Worm (Caenorhabditis elegans) whole organism, L1 larva: ENCODE data around the gene H41C03.3.

ENCODE experiments used
- dsc-1 ChIP-seq: sonication (generic microtip); optimal IDR thresholded peaks from 2 replicates; lab custom pipeline; 2016; ENCODE audit warnings: mild to moderate bottlenecking, missing genetic modification characterization, missing compliant biosample characterization
- egl-27 ChIP-seq, 2 experiments: fragments of 150-350 bp in 1 of 2; sonication (generic microtip); optimal IDR thresholded peaks; 3 replicates each; lab custom pipeline; 2017 to 2018; ENCODE audit warnings: missing biosample characterization in 2 of 2, missing genetic modification characterization in 2 of 2, missing genetic modification reagents in 2 of 2
- irx-1 ChIP-seq: sonication (generic microtip); optimal IDR thresholded peaks from 2 replicates; lab custom pipeline; 2016; ENCODE audit warnings: missing genetic modification characterization, missing compliant biosample characterization
- nhr-11 ChIP-seq: fragments of 150-350 bp; optimal IDR thresholded peaks from 2 replicates; lab custom pipeline; 2014; ENCODE audit warnings: missing biosample characterization, missing genetic modification characterization
- nhr-77 ChIP-seq: fragments of 150-350 bp; optimal IDR thresholded peaks from 2 replicates; lab custom pipeline; 2014; ENCODE audit warnings: missing biosample characterization, missing genetic modification characterization
- pag-3 ChIP-seq: sonication (generic microtip); optimal IDR thresholded peaks from 2 replicates; lab custom pipeline; 2017; ENCODE audit warnings: missing genetic modification characterization, mild to moderate bottlenecking, missing compliant biosample characterization, antibody characterized with exemption, borderline replicate concordance; ENCODE audit not compliant: insufficient read depth
- unc-62 ChIP-seq: fragments of 150-350 bp; optimal IDR thresholded peaks from 2 replicates; lab custom pipeline; 2014; ENCODE audit warnings: missing biosample characterization, missing genetic modification reagents, missing genetic modification characterization
- ztf-4 ChIP-seq: fragments of 150-350 bp; optimal IDR thresholded peaks from 2 replicates; lab custom pipeline; 2014; ENCODE audit warnings: missing biosample characterization, missing genetic modification characterization

DNA sequence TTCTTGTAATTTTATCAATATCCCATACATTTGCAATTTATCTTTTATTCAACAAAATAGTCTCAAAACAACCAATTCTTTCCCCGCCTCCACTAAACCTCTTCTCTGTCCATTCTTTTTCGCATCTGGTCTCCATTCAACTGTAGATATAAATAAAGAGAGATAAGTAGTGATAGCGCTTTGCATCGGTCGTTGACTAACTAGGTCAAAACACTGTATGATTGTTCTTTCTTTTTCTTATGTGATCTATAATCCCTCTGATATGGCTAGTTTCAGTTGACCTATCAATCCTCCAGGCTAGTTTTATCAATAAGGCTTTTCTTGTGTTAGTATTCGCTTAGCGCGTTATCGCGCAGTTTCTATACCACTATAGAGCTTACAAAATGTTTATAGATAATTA, 7.7 kb downstream of the H41C03.3 start:
- no peak for TF ChIP-seq unc-62 (GFP tag; lab: Kevin White, UChicago)
- TF ChIP-seq egl-27 (tag; optimal IDR thresholded peaks at IDR 0.05; lab: Kevin White, UChicago): no peak
- TF ChIP-seq dsc-1 (tag; lab: Kevin White, UChicago): no peak
- no peak for TF ChIP-seq pag-3 (tag; lab: Kevin White, UChicago)
- no peak for TF ChIP-seq nhr-11 (tag; lab: Kevin White, UChicago)
- TF ChIP-seq irx-1: no peak
- no peak for TF ChIP-seq nhr-77
- TF ChIP-seq ztf-4: no peak
